Worm (Caenorhabditis elegans): Measurements from ENCODE around the gene T19D12.5.

ce11 chrII:6665908-6666307 lies 29.9 kb upstream of the T19D12.5 start:
- TF ChIP-seq ceh-24 (tag; optimal IDR thresholded peaks at IDR 0.05) (no peak), pqm-1 (tag; optimal IDR thresholded peaks at IDR 0.05) (no peak), madf-2 (tag; optimal IDR thresholded peaks at IDR 0.05) (no peak), pha-2 (tag; optimal IDR thresholded peaks at IDR 0.05) (no peak), pag-3 (tag; optimal IDR thresholded peaks at IDR 0.05; ENCODE audit: borderline replicate concordance) (no peak), pha-4 (tag; optimal IDR thresholded peaks at IDR 0.05) (no peak), nfya-1 (tag; optimal IDR thresholded peaks at IDR 0.05) (no peak), ama-1 (optimal IDR thresholded peaks at IDR 0.05) (no peak)
